Worm (Caenorhabditis elegans) whole organism, L2 larva: Measurements from ENCODE around the gene Y4C6B.7.

Experiments
- ama-1 ChIP-seq: fragments of 150-350 bp; optimal IDR thresholded peaks from 2 replicates; lab custom pipeline; 2018; ENCODE audit warnings: inconsistent platforms
- snpc-4 ChIP-seq: fragments of 150-350 bp; optimal IDR thresholded peaks from 2 replicates; lab custom pipeline; 2014; ENCODE audit warnings: missing biosample characterization, missing genetic modification characterization
- unc-62 ChIP-seq: fragments of 150-350 bp; optimal IDR thresholded peaks from 2 replicates; lab custom pipeline; 2014; ENCODE audit warnings: missing biosample characterization, missing genetic modification reagents, missing genetic modification characterization

- TF ChIP-seq snpc-4 (tag; lab: Kevin White, UChicago) (no peak), ama-1 (lab: Kevin White, UChicago) (no peak), unc-62 (GFP tag; lab: Kevin White, UChicago) (no peak)
Measured at ce11 chrIV:5354124-5354523, 860 bp upstream of the Y4C6B.7 start, which contains the start of gene Y4C6B.1.
